Worm (Caenorhabditis elegans): Measurements from ENCODE around the gene sulp-3.

ce11 chrX:8419252-8419651 lies 11.1 kb upstream of the sulp-3 start:
- no peak for TF ChIP-seq sem-4 (tag; optimal IDR thresholded peaks at IDR 0.05)
- no peak for TF ChIP-seq lsy-2 (tag; optimal IDR thresholded peaks at IDR 0.05)
- no peak for TF ChIP-seq skn-1 (tag; optimal IDR thresholded peaks at IDR 0.05)
